Fruit fly (Drosophila melanogaster) whole organism, prepupa: ENCODE results near the gene pum.

Experiments used
- CG10669 ChIP-seq: fragments of 200-800 bp; sonication (Bioruptor generic); optimal IDR thresholded peaks from 3 replicates; lab custom pipeline; 2018; ENCODE audit warnings: missing biosample characterization, mild to moderate bottlenecking, missing genetic modification characterization, moderate library complexity
- CG11294 ChIP-seq: fragments of 200-800 bp; sonication (Bioruptor generic); IDR thresholded peaks from 2 replicates; pipeline ENCODE4 v1.3.6; 2022; ENCODE audit warnings: missing biosample characterization, missing genetic modification characterization
- CG11762 ChIP-seq: fragments of 200-800 bp; sonication (Bioruptor generic); optimal IDR thresholded peaks from 3 replicates; lab custom pipeline; 2016; ENCODE audit warnings: missing biosample characterization, missing genetic modification characterization; ENCODE audit not compliant: insufficient read depth
- CG1621 ChIP-seq: fragments of 200-800 bp; sonication (Bioruptor generic); optimal IDR thresholded peaks from 3 replicates; lab custom pipeline; 2018; ENCODE audit warnings: missing biosample characterization, mild to moderate bottlenecking, missing genetic modification characterization
- CG16779 ChIP-seq: fragments of 200-800 bp; sonication (Bioruptor generic); optimal IDR thresholded peaks from 3 replicates; lab custom pipeline; 2017; ENCODE audit warnings: missing biosample characterization, mild to moderate bottlenecking, missing genetic modification characterization
- CG3032 ChIP-seq: fragments of 200-800 bp; optimal IDR thresholded peaks from 2 replicates; lab custom pipeline; 2019; ENCODE audit warnings: missing biosample characterization, mild to moderate bottlenecking, missing genetic modification characterization, moderate library complexity
- CG31627 ChIP-seq: fragments of 200-800 bp; sonication (Bioruptor generic); optimal IDR thresholded peaks from 3 replicates; lab custom pipeline; 2016; ENCODE audit warnings: missing biosample characterization, missing genetic modification characterization
- CG32006 ChIP-seq: fragments of 200-800 bp; sonication (Bioruptor generic); optimal IDR thresholded peaks from 3 replicates; lab custom pipeline; 2017; ENCODE audit warnings: missing biosample characterization, mild to moderate bottlenecking, missing genetic modification characterization
- CG34406 ChIP-seq: fragments of 200-800 bp; sonication (Bioruptor generic); optimal IDR thresholded peaks from 3 replicates; lab custom pipeline; 2016; ENCODE audit warnings: missing biosample characterization, missing genetic modification characterization
- CG3919 ChIP-seq: fragments of 200-800 bp; sonication (Bioruptor generic); optimal IDR thresholded peaks from 3 replicates; lab custom pipeline; 2016; ENCODE audit warnings: missing biosample characterization, missing genetic modification characterization
- CG4318 ChIP-seq: fragments of 200-800 bp; sonication (Bioruptor generic); optimal IDR thresholded peaks from 3 replicates; lab custom pipeline; 2017; ENCODE audit warnings: missing biosample characterization, mild to moderate bottlenecking, missing genetic modification characterization
- CG6163 ChIP-seq: fragments of 200-800 bp; sonication (Bioruptor generic); IDR thresholded peaks from 3 replicates; pipeline ENCODE4 v1.3.6; 2022; ENCODE audit warnings: missing biosample characterization, missing genetic modification characterization
- CG6276 ChIP-seq: fragments of 200-800 bp; sonication (Bioruptor generic); optimal IDR thresholded peaks from 2 replicates; lab custom pipeline; 2017; ENCODE audit warnings: missing biosample characterization, mild to moderate bottlenecking, missing genetic modification characterization
- CG6792 ChIP-seq: fragments of 200-800 bp; sonication (Bioruptor generic); optimal IDR thresholded peaks from 3 replicates; lab custom pipeline; 2016; ENCODE audit warnings: missing biosample characterization, missing genetic modification characterization
- CG6854 ChIP-seq: fragments of 200-800 bp; sonication (Bioruptor generic); optimal IDR thresholded peaks from 2 replicates; lab custom pipeline; 2017; ENCODE audit warnings: missing biosample characterization, mild to moderate bottlenecking, missing genetic modification characterization
- CG8119 ChIP-seq: fragments of 200-800 bp; sonication (Bioruptor generic); IDR thresholded peaks from 3 replicates; pipeline ENCODE4 v1.3.6; 2022; ENCODE audit warnings: missing biosample characterization, missing genetic modification characterization
- CG8319 ChIP-seq: fragments of 200-800 bp; sonication (Bioruptor generic); optimal IDR thresholded peaks from 3 replicates; lab custom pipeline; 2016; ENCODE audit warnings: missing biosample characterization, missing genetic modification characterization
- CG8632 ChIP-seq: fragments of 200-800 bp; sonication (Bioruptor generic); optimal IDR thresholded peaks from 3 replicates; lab custom pipeline; 2016; ENCODE audit warnings: missing biosample characterization, missing genetic modification characterization
- CG9139 ChIP-seq: fragments of 200-800 bp; sonication (Bioruptor generic); optimal IDR thresholded peaks from 3 replicates; lab custom pipeline; 2017; ENCODE audit warnings: missing biosample characterization, mild to moderate bottlenecking, missing genetic modification characterization
- Eip75B ChIP-seq: fragments of 200-800 bp; sonication (Bioruptor generic); optimal IDR thresholded peaks from 3 replicates; lab custom pipeline; 2016; ENCODE audit warnings: missing biosample characterization, missing genetic modification characterization
- Eip78C ChIP-seq: fragments of 200-800 bp; sonication (Bioruptor generic); peaks from one replicate; lab custom pipeline; 2016; ENCODE audit warnings: missing biosample characterization, missing genetic modification characterization
- Eip93F ChIP-seq: fragments of 200-800 bp; sonication (Bioruptor generic); optimal IDR thresholded peaks from 2 replicates; lab custom pipeline; 2016; ENCODE audit warnings: missing biosample characterization, mild to moderate bottlenecking, missing genetic modification characterization
- Ets21C ChIP-seq: fragments of 200-800 bp; sonication (Bioruptor generic); optimal IDR thresholded peaks from 3 replicates; lab custom pipeline; 2016; ENCODE audit warnings: missing biosample characterization, missing genetic modification characterization
- Hr38 ChIP-seq: sonication (Bioruptor generic); optimal IDR thresholded peaks from 2 replicates; lab custom pipeline; 2016; ENCODE audit warnings: missing biosample characterization, missing genetic modification characterization
- Hr39 ChIP-seq: fragments of 200-800 bp; sonication (Bioruptor generic); optimal IDR thresholded peaks from 2 replicates; lab custom pipeline; 2016; ENCODE audit warnings: missing biosample characterization, missing genetic modification characterization
- Lpt ChIP-seq: fragments of 200-800 bp; sonication (Bioruptor generic); optimal IDR thresholded peaks from 3 replicates; lab custom pipeline; 2016; ENCODE audit warnings: missing biosample characterization, missing genetic modification characterization
- Met ChIP-seq: fragments of 200-800 bp; sonication (Bioruptor generic); optimal IDR thresholded peaks from 3 replicates; lab custom pipeline; 2016; ENCODE audit warnings: missing biosample characterization, missing genetic modification characterization
- OdsH ChIP-seq: fragments of 200-800 bp; sonication (Bioruptor generic); optimal IDR thresholded peaks from 3 replicates; lab custom pipeline; 2016; ENCODE audit warnings: missing biosample characterization, missing genetic modification characterization
- Smox ChIP-seq: fragments of 200-800 bp; sonication (Bioruptor generic); optimal IDR thresholded peaks from 3 replicates; lab custom pipeline; 2016; ENCODE audit warnings: missing biosample characterization, missing genetic modification characterization
- Sox102F ChIP-seq: fragments of 200-800 bp; sonication (Bioruptor generic); optimal IDR thresholded peaks from 2 replicates; lab custom pipeline; 2016; ENCODE audit warnings: missing biosample characterization, mild to moderate bottlenecking, missing genetic modification characterization
- cyc ChIP-seq: fragments of 200-800 bp; sonication (Bioruptor generic); optimal IDR thresholded peaks from 3 replicates; lab custom pipeline; 2016; ENCODE audit warnings: missing biosample characterization, missing genetic modification characterization
- dsx ChIP-seq: fragments of 200-800 bp; optimal IDR thresholded peaks from 3 replicates; lab custom pipeline; 2019; ENCODE audit warnings: missing biosample characterization, mild to moderate bottlenecking, missing genetic modification characterization, moderate library complexity; ENCODE audit not compliant: poor library complexity, severe bottlenecking
- esn ChIP-seq: fragments of 200-800 bp; sonication (Bioruptor generic); optimal IDR thresholded peaks from 2 replicates; lab custom pipeline; 2016; ENCODE audit warnings: missing biosample characterization, mild to moderate bottlenecking, missing genetic modification characterization, moderate library complexity
- fd59A ChIP-seq: fragments of 200-800 bp; sonication (Bioruptor generic); optimal IDR thresholded peaks from 2 replicates; lab custom pipeline; 2017; ENCODE audit warnings: missing biosample characterization, mild to moderate bottlenecking, missing genetic modification characterization, missing genetic modification reagents
- fd85E ChIP-seq: fragments of 200-800 bp; sonication (Bioruptor generic); optimal IDR thresholded peaks from 3 replicates; lab custom pipeline; 2016; ENCODE audit warnings: missing biosample characterization, missing genetic modification characterization
- fkh ChIP-seq: fragments of 200-800 bp; sonication (Bioruptor generic); optimal IDR thresholded peaks from 3 replicates; lab custom pipeline; 2017; ENCODE audit warnings: missing biosample characterization, mild to moderate bottlenecking, missing genetic modification characterization, moderate library complexity
- lz ChIP-seq: fragments of 200-800 bp; sonication (Bioruptor generic); optimal IDR thresholded peaks from 3 replicates; lab custom pipeline; 2016; ENCODE audit warnings: missing biosample characterization, missing genetic modification characterization
- net ChIP-seq: fragments of 200-800 bp; sonication (Bioruptor generic); optimal IDR thresholded peaks from 3 replicates; lab custom pipeline; 2016; ENCODE audit warnings: missing biosample characterization, missing genetic modification characterization
- pdm3 ChIP-seq: fragments of 200-800 bp; sonication (Bioruptor generic); optimal IDR thresholded peaks from 3 replicates; lab custom pipeline; 2016; ENCODE audit warnings: missing biosample characterization, missing genetic modification characterization
- salr ChIP-seq, 2 experiments: fragments of 200-800 bp; sonication (Bioruptor generic); optimal IDR thresholded peaks; 3 replicates each; lab custom pipeline; 2016 to 2018; ENCODE audit warnings: missing biosample characterization in 2 of 2, missing genetic modification characterization in 2 of 2, mild to moderate bottlenecking in 1 of 2
- ss ChIP-seq, 2 experiments: fragments of 200-800 bp; sonication (Bioruptor generic); optimal IDR thresholded peaks; 2 replicates in 1 of 2; 3 replicates in 1 of 2; lab custom pipeline; 2017 to 2018; ENCODE audit warnings: mild to moderate bottlenecking in 2 of 2, missing biosample characterization in 2 of 2, missing genetic modification characterization in 2 of 2, moderate library complexity in 1 of 2
- svp ChIP-seq: fragments of 200-800 bp; sonication (Bioruptor generic); peaks from one replicate; lab custom pipeline; 2016; ENCODE audit warnings: missing biosample characterization, missing genetic modification characterization
- topi ChIP-seq: fragments of 200-800 bp; sonication (Bioruptor generic); optimal IDR thresholded peaks from 3 replicates; lab custom pipeline; 2016; ENCODE audit warnings: missing biosample characterization, missing genetic modification characterization
- vri ChIP-seq: fragments of 200-800 bp; sonication (Bioruptor generic); optimal IDR thresholded peaks from 3 replicates; lab custom pipeline; 2016; ENCODE audit warnings: missing biosample characterization, mild to moderate bottlenecking, missing genetic modification characterization

pum gene

DNA sequence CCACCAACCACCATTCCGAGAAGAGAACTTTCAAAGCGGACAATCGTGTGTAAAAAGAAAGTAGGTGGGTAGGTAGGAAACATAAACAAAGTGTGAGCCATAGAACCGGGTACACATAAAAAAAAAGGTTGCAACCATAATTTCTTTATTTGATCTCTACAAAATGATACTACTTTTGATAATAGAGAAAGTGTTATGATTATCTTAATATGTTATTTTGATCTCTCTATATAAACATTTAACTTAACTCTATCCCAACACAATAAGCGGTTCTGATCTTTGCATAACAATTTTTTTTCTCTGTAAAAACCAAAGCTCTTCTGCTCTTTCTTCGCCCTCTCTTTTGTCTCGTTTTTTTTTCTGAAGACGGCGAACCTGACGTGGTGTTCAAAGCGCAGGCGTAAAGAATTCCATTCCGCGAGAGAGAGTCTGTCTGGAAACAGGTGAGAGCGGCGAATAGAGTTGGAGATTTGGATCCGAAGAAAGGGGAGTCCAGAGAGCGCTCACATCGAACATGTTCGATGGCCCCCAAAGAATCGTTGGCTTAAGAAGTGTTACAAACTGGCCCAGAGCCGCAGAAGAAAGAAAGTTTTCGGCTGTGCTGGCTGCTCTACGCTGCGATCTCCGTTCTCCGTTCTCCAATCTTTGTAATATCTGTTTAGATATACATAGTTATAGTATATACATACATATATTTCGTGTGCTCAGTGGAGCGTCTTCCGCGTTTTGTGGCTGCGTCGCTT, 9.6 kb upstream of the pum start (continued):
- TF ChIP-seq vri (GFP tag; lab: Kevin White, UChicago) = peak; percentile 81
- TF ChIP-seq CG8319 (GFP tag; lab: Kevin White, UChicago) = peak; percentile 61
- TF ChIP-seq salr (GFP tag; optimal IDR thresholded peaks at IDR 0.05; lab: Kevin White, UChicago) = peak in 1 of 2 experiments; percentile 78
- TF ChIP-seq Hr39 (GFP tag; lab: Kevin White, UChicago) = peak; percentile 82
- peak; percentile 73 for TF ChIP-seq dsx (GFP tag; lab: Kevin White, UChicago)
- peak; percentile 94 for TF ChIP-seq topi (GFP tag; lab: Kevin White, UChicago)
- peak; percentile 85 for TF ChIP-seq CG6163 (GFP tag; lab: Robert Waterston, UW)
- TF ChIP-seq CG11294 = no peak
- peak; percentile 33 for TF ChIP-seq fd59A (GFP tag; lab: Kevin White, UChicago)
- peak; percentile 96 for TF ChIP-seq Eip78C (GFP tag; lab: Kevin White, UChicago)
- peak; percentile 79 for TF ChIP-seq CG11762 (GFP tag; lab: Kevin White, UChicago)
- peak; percentile 89 for TF ChIP-seq lz (GFP tag; lab: Kevin White, UChicago)
- peak; percentile 92 for TF ChIP-seq Eip75B
- TF ChIP-seq CG3032 = peak; percentile 66

DNA sequence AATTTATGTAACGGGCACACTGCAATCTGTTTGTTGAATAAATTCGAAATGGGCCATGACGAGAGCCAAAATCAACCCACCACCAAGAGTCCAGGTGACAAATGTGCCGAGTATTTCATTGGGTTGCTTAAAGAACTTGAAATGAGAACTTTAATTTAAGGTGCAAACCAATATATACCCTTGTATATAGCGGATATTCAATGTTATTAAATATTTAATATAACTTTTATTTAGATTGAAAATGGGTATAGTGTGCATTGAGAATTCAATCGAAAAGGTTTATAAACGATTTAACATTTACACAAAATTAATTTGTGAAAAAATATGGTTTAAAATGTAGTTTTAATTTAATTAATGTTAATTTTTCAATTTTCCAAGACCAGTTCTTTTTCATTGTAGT, 8.9 kb upstream of the pum start, which contains the start of gene CG8420:
TSS of gene CG8420 (plus strand) at position 284 of the 400 bp plus-strand sequence.
- TF ChIP-seq fkh (GFP tag; lab: Kevin White, UChicago) (no peak), OdsH (no peak), CG9139 (GFP tag; lab: Kevin White, UChicago) (no peak)

DNA sequence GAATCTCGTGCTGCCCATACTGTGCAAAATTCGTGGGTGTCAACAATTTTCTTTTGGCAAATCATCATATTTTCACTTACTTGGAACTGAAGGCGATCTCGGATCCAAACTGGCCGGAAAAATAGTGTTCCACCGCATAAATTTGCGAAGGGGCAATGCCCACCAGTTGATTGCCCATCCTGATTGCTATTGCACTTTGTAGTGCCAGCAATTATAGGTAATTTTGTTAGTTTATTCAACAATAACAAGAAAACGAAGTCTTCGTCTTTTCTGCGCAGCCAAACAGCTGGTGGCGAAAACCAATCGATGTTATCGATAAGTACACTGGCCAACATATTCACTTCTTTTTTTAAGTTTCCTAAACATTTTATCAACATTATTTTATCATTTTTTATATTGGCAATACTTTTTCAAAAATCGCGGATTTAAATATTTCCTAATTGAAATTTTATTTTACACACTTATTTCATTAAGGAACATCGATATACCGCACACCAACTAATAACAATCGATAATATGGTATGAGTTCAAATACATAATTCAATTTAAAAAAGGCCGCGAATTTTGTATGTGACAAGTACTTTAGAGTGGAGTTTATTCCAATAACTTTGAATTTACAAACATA, 8.2 kb upstream of the pum start, which contains the start of gene Vps15:
TSS of gene Vps15 (minus strand) at position 294 of the 625 bp plus-strand sequence.
- TF ChIP-seq CG6276 = no peak
- TF ChIP-seq fd59A (GFP tag; lab: Kevin White, UChicago) = no peak
- no peak for TF ChIP-seq CG6854 (GFP tag; lab: Kevin White, UChicago)
- TF ChIP-seq Hr38 (GFP tag; lab: Kevin White, UChicago) = no peak
- TF ChIP-seq CG32006 (GFP tag; lab: Kevin White, UChicago) = peak; percentile 21
- TF ChIP-seq CG3032 = peak; percentile 72
- peak; percentile 74 for TF ChIP-seq Smox
- peak; percentile 71 for TF ChIP-seq pdm3
- peak; percentile 59 for TF ChIP-seq CG31627
- peak; percentile 56 for TF ChIP-seq CG10669
- TF ChIP-seq Ets21C (GFP tag; lab: Kevin White, UChicago) = peak; percentile 53
- TF ChIP-seq salr (GFP tag; optimal IDR thresholded peaks at IDR 0.05; lab: Kevin White, UChicago) = peak in 1 of 2 experiments; percentile 23
- TF ChIP-seq net (GFP tag; lab: Kevin White, UChicago) = no peak
- TF ChIP-seq svp (GFP tag; lab: Kevin White, UChicago) = peak; percentile 91
- no peak for TF ChIP-seq CG1621 (tag; lab: Kevin White, UChicago)
- TF ChIP-seq Lpt (GFP tag; lab: Kevin White, UChicago) = peak; percentile 0
- TF ChIP-seq CG4318 = no peak
- TF ChIP-seq fkh (GFP tag; lab: Kevin White, UChicago) = no peak
- TF ChIP-seq CG8119 (GFP tag; lab: Robert Waterston, UW) = peak; percentile 57; the same call in 2 of the 3 replicates
- TF ChIP-seq CG16779 (tag; lab: Kevin White, UChicago) = no peak
- TF ChIP-seq CG6792 (GFP tag; lab: Kevin White, UChicago) = peak; percentile 43
- peak; percentile 53 for TF ChIP-seq Hr39 (GFP tag; lab: Kevin White, UChicago)
- TF ChIP-seq Met (GFP tag; lab: Kevin White, UChicago) = peak; percentile 65
- peak in 1 of 2 experiments; percentile 44 for TF ChIP-seq ss (GFP tag; optimal IDR thresholded peaks at IDR 0.05; lab: Kevin White, UChicago)
- no peak for TF ChIP-seq vri (GFP tag; lab: Kevin White, UChicago)
- peak; percentile 67 for TF ChIP-seq Sox102F (GFP tag; lab: Kevin White, UChicago)
- TF ChIP-seq CG11762 (GFP tag; lab: Kevin White, UChicago) = no peak
- TF ChIP-seq CG8632 = peak; percentile 61
- peak; percentile 73 for TF ChIP-seq CG6163 (GFP tag; lab: Robert Waterston, UW)
- peak; percentile 75 for TF ChIP-seq esn (GFP tag; lab: Kevin White, UChicago)
- TF ChIP-seq fd85E (GFP tag; lab: Kevin White, UChicago) = no peak
- peak; percentile 89 for TF ChIP-seq Eip78C (GFP tag; lab: Kevin White, UChicago)
- peak; percentile 62 for TF ChIP-seq CG3919 (GFP tag; lab: Kevin White, UChicago)
- peak; percentile 66 for TF ChIP-seq lz (GFP tag; lab: Kevin White, UChicago)
- TF ChIP-seq Eip93F (GFP tag; lab: Kevin White, UChicago) = no peak
- TF ChIP-seq cyc (GFP tag; lab: Kevin White, UChicago) = peak; percentile 54
- TF ChIP-seq CG34406 (GFP tag; lab: Kevin White, UChicago) = peak; percentile 68
